Fruit fly (Drosophila melanogaster) whole organism, embryonic: ENCODE measurements around the gene SIDL.

ENCODE experiments used
- Bteb2 ChIP-seq: fragments of 200-800 bp; sonication (Bioruptor generic); optimal IDR thresholded peaks from 2 replicates; lab custom pipeline; 2016; ENCODE audit warnings: missing biosample characterization, missing genetic modification characterization
- CG10147 ChIP-seq: fragments of 200-800 bp; sonication (Bioruptor generic); optimal IDR thresholded peaks from 2 replicates; lab custom pipeline; 2019; ENCODE audit warnings: missing biosample characterization, mild to moderate bottlenecking, missing genetic modification characterization, moderate library complexity
- CG10274 ChIP-seq: fragments of 200-800 bp; sonication (Bioruptor generic); optimal IDR thresholded peaks from 3 replicates; lab custom pipeline; 2017; ENCODE audit warnings: missing biosample characterization, mild to moderate bottlenecking, missing genetic modification characterization
- CG11504 ChIP-seq: fragments of 200-800 bp; sonication (Bioruptor generic); optimal IDR thresholded peaks from 3 replicates; lab custom pipeline; 2019; ENCODE audit warnings: missing biosample characterization, mild to moderate bottlenecking, missing genetic modification characterization, moderate library complexity
- CG12299 ChIP-seq: fragments of 200-800 bp; sonication (Bioruptor generic); optimal IDR thresholded peaks from 2 replicates; lab custom pipeline; 2018; ENCODE audit warnings: missing biosample characterization, mild to moderate bottlenecking, missing genetic modification characterization
- CG14710 ChIP-seq: fragments of 200-800 bp; sonication (Bioruptor generic); optimal IDR thresholded peaks from 3 replicates; lab custom pipeline; 2019; ENCODE audit warnings: missing biosample characterization, mild to moderate bottlenecking, missing genetic modification characterization, moderate library complexity
- CG14860 ChIP-seq: fragments of 200-800 bp; sonication (Bioruptor generic); IDR thresholded peaks from 3 replicates; pipeline ENCODE4 v1.3.6; 2022; ENCODE audit warnings: missing biosample characterization, missing genetic modification characterization; ENCODE audit not compliant: partially characterized antibody
- CG15269 ChIP-seq: fragments of 200-800 bp; sonication (Bioruptor generic); optimal IDR thresholded peaks from 2 replicates; lab custom pipeline; 2018; ENCODE audit warnings: missing biosample characterization, mild to moderate bottlenecking, missing genetic modification characterization, moderate library complexity
- CG15696 ChIP-seq: fragments of 200-800 bp; sonication (Bioruptor generic); optimal IDR thresholded peaks from 2 replicates; lab custom pipeline; 2019; ENCODE audit warnings: missing biosample characterization, mild to moderate bottlenecking, missing genetic modification characterization, moderate library complexity
- CG17568 ChIP-seq: fragments of 200-800 bp; sonication (Bioruptor generic); optimal IDR thresholded peaks from 2 replicates; lab custom pipeline; 2018; ENCODE audit warnings: missing biosample characterization, mild to moderate bottlenecking, missing genetic modification characterization, moderate library complexity
- CG2120 ChIP-seq: fragments of 200-800 bp; sonication (Bioruptor generic); optimal IDR thresholded peaks from 3 replicates; lab custom pipeline; 2016; ENCODE audit warnings: missing biosample characterization, missing genetic modification characterization
- CG30403 ChIP-seq: fragments of 200-800 bp; sonication (Bioruptor generic); optimal IDR thresholded peaks from 3 replicates; lab custom pipeline; 2016; ENCODE audit warnings: missing biosample characterization, missing genetic modification characterization
- CG34224 ChIP-seq: fragments of 200-800 bp; sonication (Bioruptor generic); IDR thresholded peaks from 3 replicates; pipeline ENCODE4 v1.3.6; 2022; ENCODE audit warnings: missing biosample characterization, missing genetic modification characterization; ENCODE audit not compliant: partially characterized antibody
- CG4360 ChIP-seq: fragments of 200-800 bp; sonication (Bioruptor generic); IDR thresholded peaks from 2 replicates; pipeline ENCODE4 v1.3.6; 2022; ENCODE audit warnings: missing biosample characterization, missing genetic modification characterization
- CG4730 ChIP-seq: fragments of 200-800 bp; sonication (Bioruptor generic); IDR thresholded peaks from 2 replicates; pipeline ENCODE4 v1.3.6; 2022; ENCODE audit warnings: missing biosample characterization, missing genetic modification characterization
- CG6791 ChIP-seq: fragments of 200-800 bp; sonication (Bioruptor generic); IDR thresholded peaks from 3 replicates; pipeline ENCODE4 v1.3.6; 2022; ENCODE audit warnings: missing biosample characterization, missing genetic modification characterization; ENCODE audit not compliant: partially characterized antibody
- CG6813 ChIP-seq: fragments of 200-800 bp; sonication (Bioruptor generic); optimal IDR thresholded peaks from 2 replicates; lab custom pipeline; 2017; ENCODE audit warnings: missing biosample characterization, missing genetic modification characterization, mild to moderate bottlenecking, moderate library complexity, missing genetic modification reagents
- CG9932 ChIP-seq: fragments of 200-800 bp; sonication (Bioruptor generic); IDR thresholded peaks from 2 replicates; pipeline ENCODE4 v1.3.6; 2022; ENCODE audit warnings: missing biosample characterization, missing genetic modification characterization
- CrebB ChIP-seq: fragments of 200-800 bp; sonication (Bioruptor generic); optimal IDR thresholded peaks from 3 replicates; lab custom pipeline; 2018; ENCODE audit warnings: missing biosample characterization, mild to moderate bottlenecking, missing genetic modification characterization
- Dbx ChIP-seq: fragments of 200-800 bp; sonication (Bioruptor generic); IDR thresholded peaks from 3 replicates; pipeline ENCODE4 v1.3.6; 2022; ENCODE audit warnings: missing biosample characterization, missing genetic modification characterization
- H15 ChIP-seq: fragments of 200-800 bp; sonication (Bioruptor generic); IDR thresholded peaks from 3 replicates; pipeline ENCODE4 v1.3.6; 2022; ENCODE audit warnings: missing biosample characterization, missing genetic modification characterization
- HLH4C ChIP-seq: fragments of 200-800 bp; sonication (Bioruptor generic); IDR thresholded peaks from 3 replicates; pipeline ENCODE4 v1.3.6; 2022; ENCODE audit warnings: missing biosample characterization, missing genetic modification characterization; ENCODE audit not compliant: partially characterized antibody
- HmgZ ChIP-seq: fragments of 200-800 bp; sonication (Bioruptor generic); optimal IDR thresholded peaks from 2 replicates; lab custom pipeline; 2018; ENCODE audit warnings: missing biosample characterization, mild to moderate bottlenecking, missing genetic modification characterization
- Hr78 ChIP-seq, 2 experiments: fragments of 200-800 bp in 1 of 2; fragments of >200 bp in 1 of 2; sonication (Bioruptor generic) in 1 of 2; optimal IDR thresholded peaks; 2 replicates each; lab custom pipeline; 2017 to 2019; ENCODE audit warnings: missing biosample characterization in 2 of 2, missing genetic modification characterization in 2 of 2, mild to moderate bottlenecking in 1 of 2, moderate library complexity in 1 of 2
- Max ChIP-seq: fragments of 200-800 bp; sonication (Bioruptor generic); optimal IDR thresholded peaks from 2 replicates; lab custom pipeline; 2016; ENCODE audit warnings: missing biosample characterization, mild to moderate bottlenecking, missing genetic modification characterization
- Sin3A ChIP-seq: fragments of >200 bp; optimal IDR thresholded peaks from 2 replicates; lab custom pipeline; 2018
- Usf ChIP-seq: fragments of 200-800 bp; sonication (Bioruptor generic); optimal IDR thresholded peaks from 2 replicates; lab custom pipeline; 2017; ENCODE audit warnings: missing genotype, missing biosample characterization, missing genetic modification characterization
- cad ChIP-seq: fragments of >200 bp; optimal IDR thresholded peaks from 2 replicates; lab custom pipeline; 2017; ENCODE audit warnings: missing biosample characterization, missing genetic modification characterization
- caup ChIP-seq: fragments of 200-800 bp; sonication (Bioruptor generic); optimal IDR thresholded peaks from 3 replicates; lab custom pipeline; 2017; ENCODE audit warnings: missing biosample characterization, mild to moderate bottlenecking, missing genetic modification characterization, moderate library complexity; ENCODE audit not compliant: severe bottlenecking
- ci ChIP-seq: fragments of 200-800 bp; sonication (Bioruptor generic); IDR thresholded peaks from 3 replicates; pipeline ENCODE4 v1.3.6; 2022; ENCODE audit warnings: missing biosample characterization, missing genetic modification characterization
- en ChIP-seq: fragments of 200-800 bp; sonication (Bioruptor generic); optimal IDR thresholded peaks from 2 replicates; lab custom pipeline; 2016; ENCODE audit warnings: missing biosample characterization, missing genetic modification characterization
- gce ChIP-seq: fragments of 200-800 bp; sonication (Bioruptor generic); IDR thresholded peaks from 3 replicates; pipeline ENCODE4 v1.3.6; 2022; ENCODE audit warnings: missing biosample characterization, missing genetic modification characterization
- gcm ChIP-seq: fragments of 200-800 bp; sonication (Bioruptor generic); optimal IDR thresholded peaks from 2 replicates; lab custom pipeline; 2019; ENCODE audit warnings: missing biosample characterization, mild to moderate bottlenecking, missing genetic modification characterization, moderate library complexity
- h ChIP-seq: fragments of >200 bp; optimal IDR thresholded peaks from 2 replicates; lab custom pipeline; 2017
- hb ChIP-seq: fragments of 200-800 bp; sonication (Bioruptor generic); IDR thresholded peaks from 3 replicates; pipeline ENCODE4 v1.3.6; 2022; ENCODE audit warnings: missing biosample characterization, missing genetic modification characterization; ENCODE audit not compliant: partially characterized antibody
- hkb ChIP-seq, 2 experiments: fragments of 200-800 bp in 1 of 2; fragments of >200 bp in 1 of 2; sonication (Bioruptor generic) in 1 of 2; IDR thresholded peaks in 1 of 2; optimal IDR thresholded peaks in 1 of 2; 2 replicates each; pipeline versions ENCODE4 v1.3.6 to Lab custom; 2017 to 2022; ENCODE audit warnings: missing biosample characterization in 1 of 2, missing genetic modification characterization in 1 of 2
- lola ChIP-seq, 3 experiments: fragments of >200 bp in 2 of 3; fragments of 200-800 bp in 1 of 3; sonication (Bioruptor generic) in 1 of 3; optimal IDR thresholded peaks; 2 replicates each; lab custom pipeline; 2017 to 2019; ENCODE audit warnings: missing biosample characterization in 3 of 3, missing genetic modification characterization in 3 of 3, mild to moderate bottlenecking in 1 of 3, moderate library complexity in 1 of 3
- onecut ChIP-seq: fragments of 200-800 bp; sonication (Bioruptor generic); IDR thresholded peaks from 2 replicates; pipeline ENCODE4 v1.3.6; 2022; ENCODE audit warnings: missing biosample characterization, missing genetic modification characterization
- pan ChIP-seq, 4 experiments: fragments of >200 bp in 3 of 4; fragments of 200-800 bp in 1 of 4; sonication (Bioruptor generic) in 1 of 4; optimal IDR thresholded peaks in 3 of 4; IDR thresholded peaks in 1 of 4; 2 replicates each; pipeline versions ENCODE4 v1.3.6 to Lab custom; 2017 to 2022; ENCODE audit warnings: missing biosample characterization in 2 of 4, missing genetic modification characterization in 2 of 4, mixed read lengths in 1 of 4
- prd ChIP-seq, 3 experiments: fragments of >200 bp in 2 of 3; fragments of 200-800 bp in 1 of 3; sonication (Bioruptor generic) in 1 of 3; optimal IDR thresholded peaks in 2 of 3; IDR thresholded peaks in 1 of 3; 2 replicates in 2 of 3; 3 replicates in 1 of 3; pipeline versions ENCODE4 v1.3.6 to Lab custom; 2017 to 2022; ENCODE audit warnings: missing biosample characterization in 1 of 3, missing genetic modification characterization in 1 of 3
- pum ChIP-seq: fragments of 200-800 bp; sonication (Bioruptor generic); optimal IDR thresholded peaks from 2 replicates; lab custom pipeline; 2016; ENCODE audit warnings: missing biosample characterization, missing genetic modification characterization
- scrt ChIP-seq: fragments of 200-800 bp; sonication (Bioruptor generic); optimal IDR thresholded peaks from 2 replicates; lab custom pipeline; 2018; ENCODE audit warnings: missing biosample characterization, mild to moderate bottlenecking, missing genetic modification characterization, moderate library complexity
- slp2 ChIP-seq: fragments of 200-800 bp; sonication (Bioruptor generic); optimal IDR thresholded peaks from 2 replicates; lab custom pipeline; 2016; ENCODE audit warnings: missing biosample characterization, missing genetic modification characterization
- tin ChIP-seq: fragments of 200-800 bp; sonication (Bioruptor generic); optimal IDR thresholded peaks from 3 replicates; lab custom pipeline; 2016; ENCODE audit warnings: missing biosample characterization, missing genetic modification characterization
- tna ChIP-seq: fragments of 200-800 bp; sonication (Bioruptor generic); IDR thresholded peaks from 2 replicates; pipeline ENCODE4 v1.3.6; 2022; ENCODE audit warnings: missing biosample characterization, missing genetic modification characterization; ENCODE audit not compliant: partially characterized antibody
- toy ChIP-seq: fragments of 200-800 bp; sonication (Bioruptor generic); IDR thresholded peaks from 2 replicates; pipeline ENCODE4 v1.3.6; 2022; ENCODE audit warnings: missing biosample characterization, missing genetic modification characterization
- ttk ChIP-seq: fragments of 200-800 bp; sonication (Bioruptor generic); IDR thresholded peaks from 2 replicates; pipeline ENCODE4 v2.1.2; 2022; ENCODE audit warnings: missing biosample characterization, missing genetic modification characterization
- unpg ChIP-seq: fragments of 200-800 bp; sonication (Bioruptor generic); optimal IDR thresholded peaks from 3 replicates; lab custom pipeline; 2018; ENCODE audit warnings: missing biosample characterization, mild to moderate bottlenecking, missing genetic modification characterization, moderate library complexity

SIDL gene

DNA sequence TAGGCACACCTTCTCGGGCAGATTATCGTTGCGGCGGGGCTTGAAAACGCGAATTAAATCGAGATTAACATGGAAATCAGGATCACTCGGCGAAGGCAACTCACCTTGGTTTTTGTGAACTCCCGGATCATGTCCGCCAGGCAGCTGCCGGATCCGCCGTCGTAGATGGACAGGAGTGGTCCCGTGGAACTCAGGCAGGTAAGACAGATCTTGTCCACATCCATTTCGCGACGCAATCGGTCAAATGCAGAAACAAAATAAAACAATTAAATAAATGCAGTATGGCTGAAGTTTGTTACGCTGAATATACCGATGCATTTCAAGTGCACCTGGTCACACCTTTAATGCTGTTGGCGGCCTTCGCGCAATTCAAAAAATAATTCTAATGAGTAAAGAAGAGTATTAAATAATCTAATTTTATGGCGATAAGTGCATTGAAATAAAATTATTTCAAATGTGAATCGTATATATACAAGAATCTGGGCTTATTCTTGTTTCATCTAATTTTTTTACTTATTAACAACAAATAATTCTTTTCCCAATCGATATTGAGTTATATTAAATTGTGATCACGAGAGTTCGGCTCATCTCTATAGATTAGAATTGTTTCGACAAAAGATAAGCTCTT is 5.2 kb downstream of the SIDL start, which contains the start of the genes CG6654 and CG4210 (continued):
- TF ChIP-seq CG4730 (GFP tag; lab: Robert Waterston, UW) (no peak), CG15696 (peak; percentile 56), en (GFP tag; lab: Kevin White, UChicago) (no peak), ci (GFP tag; lab: Robert Waterston, UW) (no peak), ttk (no peak), CG2120 (GFP tag; lab: Kevin White, UChicago) (peak; percentile 53), Bteb2 (no peak), tna (no peak), Hr78 (GFP tag; optimal IDR thresholded peaks at IDR 0.05; lab: Kevin White, UChicago) (no peak), h (lab: Kevin White, UChicago) (no peak), CG14710 (peak; percentile 61), H15 (GFP tag; lab: Robert Waterston, UW) (no peak), hkb (optimal IDR thresholded peaks at IDR 0.05; lab: Kevin White, UChicago) (no peak), hkb (GFP tag; IDR thresholded peaks at IDR 0.05; lab: Robert Waterston, UW) (no peak), CG6813 (GFP tag; lab: Kevin White, UChicago) (no peak), CG11504 (tag; lab: Kevin White, UChicago) (no peak), CG15269 (tag; lab: Kevin White, UChicago) (no peak), HLH4C (no peak), toy (GFP tag; lab: Robert Waterston, UW) (no peak), gce (GFP tag; lab: Robert Waterston, UW) (no peak), CG14860 (GFP tag; lab: Robert Waterston, UW) (no peak), CG30403 (no peak), CG10274 (GFP tag; lab: Kevin White, UChicago) (no peak), CG9932 (GFP tag; lab: Robert Waterston, UW) (peak; percentile 54), CG4360 (no peak), cad (GFP tag; lab: Kevin White, UChicago) (no peak), pum (no peak), CrebB (tag; lab: Kevin White, UChicago) (no peak), Sin3A (lab: Kevin White, UChicago) (peak; percentile 21), slp2 (GFP tag; lab: Kevin White, UChicago) (no peak), lola (GFP tag; optimal IDR thresholded peaks at IDR 0.05; lab: Kevin White, UChicago) (peak in 1 of 3 experiments; percentile 23), CG12299 (no peak), scrt (GFP tag; lab: Kevin White, UChicago) (no peak), CG34224 (GFP tag; lab: Robert Waterston, UW) (peak; percentile 77), hb (GFP tag; lab: Robert Waterston, UW) (no peak), prd (optimal IDR thresholded peaks at IDR 0.05; lab: Kevin White, UChicago) (no peak), prd (GFP tag; IDR thresholded peaks at IDR 0.05; lab: Robert Waterston, UW) (no peak), Usf (GFP tag; lab: Kevin White, UChicago) (no peak), Max (peak; percentile 14), onecut (GFP tag; lab: Robert Waterston, UW) (no peak), CG6791 (GFP tag; lab: Robert Waterston, UW) (no peak), HmgZ (tag; lab: Kevin White, UChicago) (peak; percentile 48), pan (optimal IDR thresholded peaks at IDR 0.05; lab: Kevin White, UChicago) (no peak), pan (GFP tag; optimal IDR thresholded peaks at IDR 0.05 in 1 of 2, IDR thresholded peaks at IDR 0.05 in 1 of 2) (no peak), gcm (GFP tag; lab: Kevin White, UChicago) (no peak), tin (GFP tag; lab: Kevin White, UChicago) (no peak), CG17568 (GFP tag; lab: Kevin White, UChicago) (no peak), CG10147 (no peak), Dbx (0 out of 3 replicates have a peak, but pooled peaks have one; percentile 15), unpg (no peak), caup (no peak)
